Fruit fly (Drosophila melanogaster) whole organism, embryonic: ENCODE data around the gene RpS28b.

Experiments used
- Atf3 ChIP-seq: fragments of 200-800 bp; sonication (Bioruptor generic); optimal IDR thresholded peaks from 3 replicates; lab custom pipeline; 2016; ENCODE audit warnings: missing biosample characterization, missing genetic modification characterization
- Atf6 ChIP-seq: fragments of 200-800 bp; sonication (Bioruptor generic); IDR thresholded peaks from 2 replicates; pipeline ENCODE4 v1.3.6; 2022; ENCODE audit warnings: missing biosample characterization, missing genetic modification characterization
- Awh ChIP-seq: fragments of 200-800 bp; sonication (Bioruptor generic); IDR thresholded peaks from 2 replicates; pipeline ENCODE4, ENCODE4 v1.3.6; 2022; ENCODE audit warnings: missing biosample characterization, missing genetic modification characterization
- CG10267 ChIP-seq: fragments of 200-800 bp; sonication (Bioruptor generic); optimal IDR thresholded peaks from 2 replicates; lab custom pipeline; 2018; ENCODE audit warnings: missing biosample characterization, mild to moderate bottlenecking, missing genetic modification characterization, moderate library complexity
- CG11456 ChIP-seq: fragments of 200-800 bp; sonication (Bioruptor generic); IDR thresholded peaks from 3 replicates; pipeline ENCODE4 v1.3.6; 2022; ENCODE audit warnings: missing biosample characterization, missing genetic modification characterization
- CG11504 ChIP-seq: fragments of 200-800 bp; sonication (Bioruptor generic); optimal IDR thresholded peaks from 3 replicates; lab custom pipeline; 2019; ENCODE audit warnings: missing biosample characterization, mild to moderate bottlenecking, missing genetic modification characterization, moderate library complexity
- CG11560 ChIP-seq: fragments of 200-800 bp; sonication (Bioruptor generic); IDR thresholded peaks from 3 replicates; pipeline ENCODE4 v1.3.6; 2022; ENCODE audit warnings: missing biosample characterization, missing genetic modification characterization
- CG11723 ChIP-seq: fragments of 200-800 bp; sonication (Bioruptor generic); optimal IDR thresholded peaks from 2 replicates; lab custom pipeline; 2017; ENCODE audit warnings: missing biosample characterization, mild to moderate bottlenecking, missing genetic modification characterization
- CG12104 ChIP-seq: fragments of 200-800 bp; sonication (Bioruptor generic); optimal IDR thresholded peaks from 3 replicates; lab custom pipeline; 2016; ENCODE audit warnings: missing biosample characterization, missing genetic modification characterization
- CG1603 ChIP-seq: fragments of 200-800 bp; sonication (Bioruptor generic); optimal IDR thresholded peaks from 2 replicates; lab custom pipeline; 2019; ENCODE audit warnings: missing biosample characterization, mild to moderate bottlenecking, missing genetic modification characterization, moderate library complexity
- CG2120 ChIP-seq: fragments of 200-800 bp; sonication (Bioruptor generic); optimal IDR thresholded peaks from 3 replicates; lab custom pipeline; 2016; ENCODE audit warnings: missing biosample characterization, missing genetic modification characterization
- CG3065 ChIP-seq: fragments of 200-800 bp; sonication (Bioruptor generic); optimal IDR thresholded peaks from 2 replicates; lab custom pipeline; 2016; ENCODE audit warnings: missing biosample characterization, missing genetic modification characterization
- CG31365 ChIP-seq: fragments of 200-800 bp; sonication (Bioruptor generic); optimal IDR thresholded peaks from 2 replicates; lab custom pipeline; 2018; ENCODE audit warnings: missing biosample characterization, mild to moderate bottlenecking, missing genetic modification characterization
- CG32767 ChIP-seq: fragments of 200-800 bp; sonication (Bioruptor generic); IDR thresholded peaks from 2 replicates; pipeline ENCODE4 v1.3.6; 2022; ENCODE audit warnings: missing biosample characterization, missing genetic modification characterization
- CG33213 ChIP-seq: fragments of 200-800 bp; sonication (Bioruptor generic); optimal IDR thresholded peaks from 3 replicates; lab custom pipeline; 2016; ENCODE audit warnings: missing biosample characterization, missing genetic modification characterization
- CG3407 ChIP-seq: fragments of 200-800 bp; sonication (Bioruptor generic); optimal IDR thresholded peaks from 2 replicates; lab custom pipeline; 2018; ENCODE audit warnings: missing biosample characterization, mild to moderate bottlenecking, missing genetic modification characterization
- CG3726 ChIP-seq: fragments of 200-800 bp; sonication (Bioruptor generic); IDR thresholded peaks from 3 replicates; pipeline ENCODE4, ENCODE4 v1.3.6; 2022; ENCODE audit warnings: missing biosample characterization, missing genetic modification characterization
- CG6175 ChIP-seq: fragments of 200-800 bp; sonication (Bioruptor generic); IDR thresholded peaks from 3 replicates; pipeline ENCODE4 v1.3.6; 2022; ENCODE audit warnings: missing biosample characterization, missing genetic modification characterization
- CG7271 ChIP-seq: fragments of 200-800 bp; sonication (Bioruptor generic); optimal IDR thresholded peaks from 2 replicates; lab custom pipeline; 2018; ENCODE audit warnings: missing biosample characterization, mild to moderate bottlenecking, missing genetic modification characterization, moderate library complexity
- CG7357 ChIP-seq: fragments of 200-800 bp; sonication (Bioruptor generic); IDR thresholded peaks from 3 replicates; pipeline ENCODE4 v1.3.6; 2022; ENCODE audit warnings: missing biosample characterization, missing genetic modification characterization
- CG7745 ChIP-seq: fragments of 200-800 bp; sonication (Bioruptor generic); optimal IDR thresholded peaks from 2 replicates; lab custom pipeline; 2018; ENCODE audit warnings: missing biosample characterization, mild to moderate bottlenecking, missing genetic modification characterization, moderate library complexity
- CG8944 ChIP-seq: fragments of 200-800 bp; sonication (Bioruptor generic); optimal IDR thresholded peaks from 3 replicates; lab custom pipeline; 2016; ENCODE audit warnings: missing biosample characterization, missing genetic modification characterization
- CG9609 ChIP-seq: fragments of 200-800 bp; sonication (Bioruptor generic); optimal IDR thresholded peaks from 3 replicates; lab custom pipeline; 2016; ENCODE audit warnings: missing biosample characterization, missing genetic modification characterization
- Dfd ChIP-seq, 2 experiments: fragments of >200 bp; optimal IDR thresholded peaks; 2 replicates each; lab custom pipeline; 2017; ENCODE audit warnings: missing biosample characterization in 2 of 2, missing genetic modification characterization in 2 of 2
- Dip3 ChIP-seq: fragments of 200-800 bp; sonication (Bioruptor generic); optimal IDR thresholded peaks from 3 replicates; lab custom pipeline; 2016; ENCODE audit warnings: missing biosample characterization, missing genetic modification characterization
- Elba2 ChIP-seq: fragments of 200-800 bp; sonication (Bioruptor generic); optimal IDR thresholded peaks from 3 replicates; lab custom pipeline; 2016; ENCODE audit warnings: missing biosample characterization, missing genetic modification characterization
- Ets97D ChIP-seq: fragments of 200-800 bp; sonication (Bioruptor generic); optimal IDR thresholded peaks from 3 replicates; lab custom pipeline; 2016; ENCODE audit warnings: missing biosample characterization, missing genetic modification characterization
- Fer3 ChIP-seq: fragments of 200-800 bp; sonication (Bioruptor generic); optimal IDR thresholded peaks from 2 replicates; lab custom pipeline; 2018; ENCODE audit warnings: missing biosample characterization, mild to moderate bottlenecking, missing genetic modification characterization, moderate library complexity
- GATAe ChIP-seq: fragments of 200-800 bp; sonication (Bioruptor generic); conservative IDR thresholded peaks from 2 replicates; pipeline ENCODE4 v1.3.6; 2022; ENCODE audit warnings: missing biosample characterization, missing genetic modification characterization
- HLHmδ ChIP-seq: fragments of 200-800 bp; sonication (Bioruptor generic); optimal IDR thresholded peaks from 2 replicates; lab custom pipeline; 2018; ENCODE audit warnings: missing biosample characterization, mild to moderate bottlenecking, missing genetic modification characterization, moderate library complexity
- Lpt ChIP-seq: fragments of >200 bp; optimal IDR thresholded peaks from 2 replicates; lab custom pipeline; 2018; ENCODE audit warnings: missing biosample characterization, missing genetic modification characterization
- MTF-1 ChIP-seq: fragments of 200-800 bp; sonication (Bioruptor generic); optimal IDR thresholded peaks from 2 replicates; lab custom pipeline; 2018; ENCODE audit warnings: missing biosample characterization, mild to moderate bottlenecking, missing genetic modification characterization, borderline replicate concordance
- PHDP ChIP-seq: fragments of 200-800 bp; sonication (Bioruptor generic); optimal IDR thresholded peaks from 3 replicates; lab custom pipeline; 2018; ENCODE audit warnings: missing biosample characterization, mild to moderate bottlenecking, missing genetic modification characterization, moderate library complexity
- Six4 ChIP-seq: fragments of 200-800 bp; sonication (Bioruptor generic); optimal IDR thresholded peaks from 2 replicates; lab custom pipeline; 2016; ENCODE audit warnings: missing biosample characterization, missing genetic modification characterization
- Tbp ChIP-seq: fragments of >200 bp; optimal IDR thresholded peaks from 2 replicates; lab custom pipeline; 2018; ENCODE audit warnings: missing biosample characterization, missing genetic modification characterization
- aop ChIP-seq: fragments of 200-800 bp; sonication (Bioruptor generic); IDR thresholded peaks from 2 replicates; pipeline ENCODE4 v1.3.6; 2022; ENCODE audit warnings: missing biosample characterization, missing genetic modification characterization
- bsh ChIP-seq, 2 experiments: fragments of 200-800 bp; sonication (Bioruptor generic); optimal IDR thresholded peaks; 2 replicates each; lab custom pipeline; 2017 to 2018; ENCODE audit warnings: mild to moderate bottlenecking in 2 of 2, missing biosample characterization in 2 of 2, missing genetic modification characterization in 2 of 2, moderate library complexity in 1 of 2
- cad ChIP-seq: fragments of >200 bp; optimal IDR thresholded peaks from 2 replicates; lab custom pipeline; 2017; ENCODE audit warnings: missing biosample characterization, missing genetic modification characterization
- dimm ChIP-seq: fragments of 200-800 bp; sonication (Bioruptor generic); IDR thresholded peaks from 2 replicates; pipeline ENCODE4 v1.3.6; 2022; ENCODE audit warnings: missing biosample characterization, missing genetic modification characterization
- dmrt99B ChIP-seq: fragments of 200-800 bp; sonication (Bioruptor generic); optimal IDR thresholded peaks from 2 replicates; lab custom pipeline; 2018; ENCODE audit warnings: missing biosample characterization, mild to moderate bottlenecking, missing genetic modification characterization, moderate library complexity
- eyg ChIP-seq: fragments of 200-800 bp; sonication (Bioruptor generic); optimal IDR thresholded peaks from 3 replicates; lab custom pipeline; 2016; ENCODE audit warnings: missing biosample characterization, missing genetic modification characterization
- gsb ChIP-seq: fragments of 200-800 bp; sonication (Bioruptor generic); IDR thresholded peaks from 2 replicates; pipeline ENCODE4 v1.3.6; 2022; ENCODE audit warnings: missing biosample characterization, missing genetic modification characterization
- ham ChIP-seq: fragments of 200-800 bp; sonication (Bioruptor generic); IDR thresholded peaks from 2 replicates; pipeline ENCODE4 v1.3.6; 2022; ENCODE audit warnings: missing biosample characterization, missing genetic modification characterization
- kni ChIP-seq: fragments of 200-800 bp; sonication (Bioruptor generic); optimal IDR thresholded peaks from 3 replicates; lab custom pipeline; 2017; ENCODE audit warnings: mild to moderate bottlenecking, missing biosample characterization, missing genetic modification reagents, missing genetic modification characterization
- lilli ChIP-seq: fragments of 200-800 bp; sonication (Bioruptor generic); optimal IDR thresholded peaks from 3 replicates; lab custom pipeline; 2016; ENCODE audit warnings: missing biosample characterization, missing genetic modification characterization
- org-1 ChIP-seq: fragments of 200-800 bp; sonication (Bioruptor generic); optimal IDR thresholded peaks from 2 replicates; lab custom pipeline; 2017; ENCODE audit warnings: missing biosample characterization, missing genetic modification characterization
- p53 ChIP-seq: fragments of 200-800 bp; sonication (Bioruptor generic); optimal IDR thresholded peaks from 2 replicates; lab custom pipeline; 2016; ENCODE audit warnings: missing biosample characterization, missing genetic modification characterization
- sd ChIP-seq: fragments of 200-800 bp; sonication (Bioruptor generic); optimal IDR thresholded peaks from 3 replicates; lab custom pipeline; 2018; ENCODE audit warnings: missing biosample characterization, mild to moderate bottlenecking, missing genetic modification characterization, moderate library complexity
- sens ChIP-seq: fragments of 200-800 bp; sonication (Bioruptor generic); peaks from one replicate; lab custom pipeline; 2016; ENCODE audit warnings: missing biosample characterization, missing genetic modification characterization
- yki ChIP-seq: fragments of >200 bp; optimal IDR thresholded peaks from 3 replicates; lab custom pipeline; 2018
- zfh2 ChIP-seq: fragments of 200-800 bp; sonication (Bioruptor generic); optimal IDR thresholded peaks from 2 replicates; lab custom pipeline; 2016; ENCODE audit warnings: missing biosample characterization, missing genetic modification characterization

The RpS28b gene

DNA sequence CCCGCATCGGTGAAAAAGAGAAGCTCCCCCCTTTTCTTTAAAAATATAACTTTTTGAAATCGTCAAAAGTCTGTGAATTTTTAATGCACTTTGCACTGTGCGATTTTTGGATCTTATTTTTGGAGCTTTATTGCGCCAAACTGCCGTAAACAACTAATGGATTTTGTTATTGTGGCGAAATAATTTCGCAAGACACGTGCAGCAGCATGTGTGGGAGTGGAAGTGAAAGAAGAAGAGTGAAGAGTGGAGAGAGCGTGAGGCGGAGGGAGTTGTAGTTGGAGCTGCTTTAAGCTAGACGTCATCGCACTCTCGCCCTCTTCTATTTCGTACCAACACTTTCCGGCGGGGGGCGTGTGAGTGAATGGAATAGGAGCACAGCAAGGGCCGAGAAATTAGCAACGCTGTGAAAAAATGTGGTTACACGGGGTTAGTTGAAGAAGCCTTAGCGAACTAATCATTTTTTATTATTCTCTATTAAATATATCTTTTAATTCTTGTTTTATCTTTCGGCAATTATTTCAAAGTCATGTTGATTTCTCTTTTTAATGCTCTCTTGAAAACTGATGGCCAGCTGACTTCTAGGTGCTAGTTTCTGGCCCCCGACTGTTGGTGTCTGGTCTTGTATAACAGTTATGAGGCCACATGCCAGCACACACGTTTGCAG lies 29.1 kb downstream of the RpS28b start (continued):
- TF ChIP-seq Ets97D (GFP tag; lab: Kevin White, UChicago) (peak; percentile 22), CG3407 (GFP tag; lab: Kevin White, UChicago) (peak; percentile 89), CG6175 (GFP tag; lab: Robert Waterston, UW) (peak; percentile 81), CG11723 (peak; percentile 95), dmrt99B (tag; lab: Kevin White, UChicago) (peak; percentile 97), yki (lab: Kevin White, UChicago) (no peak), CG7271 (tag; lab: Kevin White, UChicago) (peak; percentile 61), Dfd (GFP tag; optimal IDR thresholded peaks at IDR 0.05; lab: Kevin White, UChicago) (no peak), gsb (GFP tag; lab: Robert Waterston, UW) (peak; percentile 78), CG1603 (tag; lab: Kevin White, UChicago) (peak; percentile 83), ham (GFP tag; lab: Robert Waterston, UW) (peak; percentile 72), eyg (no peak), p53 (GFP tag; lab: Kevin White, UChicago) (no peak), sens (peak; percentile 93), Dip3 (peak; percentile 70), CG11560 (peak; percentile 81), org-1 (peak; percentile 94), bsh (GFP tag; optimal IDR thresholded peaks at IDR 0.05; lab: Kevin White, UChicago) (peak; percentile 94 to 95), GATAe (peak; percentile 77), Six4 (GFP tag; lab: Kevin White, UChicago) (peak; percentile 78), aop (peak; percentile 51; the same call in 1 of the 2 replicates), CG7745 (tag; lab: Kevin White, UChicago) (no peak), dimm (GFP tag; lab: Robert Waterston, UW) (peak; percentile 63; the same call in 1 of the 2 replicates), CG31365 (tag; lab: Kevin White, UChicago) (peak; percentile 83), cad (GFP tag; lab: Kevin White, UChicago) (no peak), CG2120 (GFP tag; lab: Kevin White, UChicago) (peak; percentile 90), MTF-1 (GFP tag; lab: Kevin White, UChicago) (peak; percentile 76), Atf6 (GFP tag; lab: Robert Waterston, UW) (peak; percentile 96), Lpt (GFP tag; lab: Kevin White, UChicago) (no peak), lilli (GFP tag; lab: Kevin White, UChicago) (peak; percentile 90), Fer3 (tag; lab: Kevin White, UChicago) (peak; percentile 93), Elba2 (GFP tag; lab: Kevin White, UChicago) (no peak), sd (tag; lab: Kevin White, UChicago) (peak; percentile 83), CG32767 (GFP tag; lab: Robert Waterston, UW) (peak; percentile 91), zfh2 (GFP tag; lab: Kevin White, UChicago) (peak; percentile 70), PHDP (tag; lab: Kevin White, UChicago) (peak; percentile 96), CG7357 (GFP tag; lab: Robert Waterston, UW) (peak; percentile 84), CG10267 (peak; percentile 86), CG12104 (peak; percentile 87), CG9609 (GFP tag; lab: Kevin White, UChicago) (peak; percentile 62), CG8944 (GFP tag; lab: Kevin White, UChicago) (peak; percentile 52), Atf3 (peak; percentile 35), CG11456 (peak; percentile 90), CG3726 (GFP tag; lab: Robert Waterston, UW) (peak; percentile 85; the same call in 2 of the 3 replicates), Tbp (no peak), Awh (peak; percentile 93), CG3065 (peak; percentile 82), kni (GFP tag; lab: Kevin White, UChicago) (peak; percentile 93), HLHmδ (GFP tag; lab: Kevin White, UChicago) (no peak), CG33213 (GFP tag; lab: Kevin White, UChicago) (peak; percentile 9), CG11504 (peak; percentile 95)
